Worm (Caenorhabditis elegans) whole organism, L1 larva: ENCODE results near the gene T16G12.13.

Experiments
- C16A3.4 ChIP-seq: fragments of 150-350 bp; optimal IDR thresholded peaks from 2 replicates; lab custom pipeline; 2014; ENCODE audit warnings: missing biosample characterization, missing genetic modification characterization
- F16B12.6 ChIP-seq: fragments of 150-350 bp; optimal IDR thresholded peaks from 2 replicates; lab custom pipeline; 2014; ENCODE audit warnings: missing biosample characterization, missing genetic modification characterization
- Y116A8C.19 ChIP-seq: sonication (generic microtip); optimal IDR thresholded peaks from 2 replicates; lab custom pipeline; 2016; ENCODE audit warnings: missing compliant biosample characterization, missing genetic modification characterization, borderline replicate concordance
- alr-1 ChIP-seq: fragments of 200-800 bp; sonication (Bioruptor generic); optimal IDR thresholded peaks from 2 replicates; lab custom pipeline; 2018; ENCODE audit warnings: borderline replicate concordance, mild to moderate bottlenecking, missing genetic modification characterization, missing compliant biosample characterization
- ama-1 ChIP-seq: fragments of 150-350 bp; optimal IDR thresholded peaks from 2 replicates; lab custom pipeline; 2014
- ceh-63 ChIP-seq: fragments of 200-800 bp; sonication (Bioruptor generic); optimal IDR thresholded peaks from 2 replicates; lab custom pipeline; 2018; ENCODE audit warnings: mild to moderate bottlenecking, missing genetic modification characterization, missing compliant biosample characterization
- ceh-82 ChIP-seq, 3 experiments: fragments of 150-350 bp in 1 of 3; sonication (generic microtip) in 2 of 3; optimal IDR thresholded peaks; 2 replicates each; lab custom pipeline; 2014 to 2017; ENCODE audit warnings: missing biosample characterization in 3 of 3, missing genetic modification characterization in 3 of 3
- dpl-1 ChIP-seq, 3 experiments: fragments of 150-350 bp in 2 of 3; sonication (generic microtip) in 1 of 3; optimal IDR thresholded peaks; 2 replicates each; lab custom pipeline; 2014 to 2017; ENCODE audit warnings: missing biosample characterization in 3 of 3, missing genetic modification characterization in 3 of 3, missing genetic modification reagents in 3 of 3
- dsc-1 ChIP-seq: sonication (generic microtip); optimal IDR thresholded peaks from 2 replicates; lab custom pipeline; 2016; ENCODE audit warnings: mild to moderate bottlenecking, missing genetic modification characterization, missing compliant biosample characterization
- efl-1 ChIP-seq, 4 experiments: fragments of 150-350 bp; optimal IDR thresholded peaks in 3 of 4; peaks in 1 of 4; 1 replicate in 1 of 4; 2 replicates in 3 of 4; lab custom pipeline; 2014; ENCODE audit warnings: missing biosample characterization in 2 of 4, missing genetic modification characterization in 2 of 4, missing genetic modification reagents in 2 of 4
- egl-13 ChIP-seq: sonication (generic microtip); optimal IDR thresholded peaks from 2 replicates; lab custom pipeline; 2016; ENCODE audit warnings: missing genotype, missing genetic modification reagents, missing genetic modification characterization, missing compliant biosample characterization
- egl-27 ChIP-seq, 2 experiments: fragments of 150-350 bp in 1 of 2; sonication (generic microtip); optimal IDR thresholded peaks; 3 replicates each; lab custom pipeline; 2017 to 2018; ENCODE audit warnings: missing biosample characterization in 2 of 2, missing genetic modification characterization in 2 of 2, missing genetic modification reagents in 2 of 2
- elt-2 ChIP-seq: sonication (generic microtip); optimal IDR thresholded peaks from 2 replicates; lab custom pipeline; 2016; ENCODE audit warnings: missing genetic modification characterization, mild to moderate bottlenecking, inconsistent platforms, missing compliant biosample characterization, missing genetic modification reagents
- ets-5 ChIP-seq: fragments of 200-800 bp; sonication (Bioruptor generic); IDR thresholded peaks from 2 replicates; pipeline ENCODE4 v1.3.6; 2022; ENCODE audit warnings: missing genetic modification characterization, missing compliant biosample characterization
- fkh-8 ChIP-seq: sonication (generic microtip); optimal IDR thresholded peaks from 2 replicates; lab custom pipeline; 2016; ENCODE audit warnings: mild to moderate bottlenecking, missing genetic modification characterization, missing compliant biosample characterization
- fos-1 ChIP-seq: fragments of 150-350 bp; optimal IDR thresholded peaks from 2 replicates; lab custom pipeline; 2014; ENCODE audit warnings: missing biosample characterization, missing genetic modification characterization
- hlh-17 ChIP-seq: fragments of 200-800 bp; sonication (Bioruptor generic); optimal IDR thresholded peaks from 2 replicates; lab custom pipeline; 2018; ENCODE audit warnings: missing genetic modification characterization, mild to moderate bottlenecking, missing compliant biosample characterization, moderate library complexity, borderline replicate concordance
- hlh-4 ChIP-seq: sonication (generic microtip); optimal IDR thresholded peaks from 2 replicates; lab custom pipeline; 2016; ENCODE audit warnings: mild to moderate bottlenecking, missing genetic modification characterization, missing compliant biosample characterization
- hpl-2 ChIP-seq: fragments of 150-350 bp; optimal IDR thresholded peaks from 2 replicates; lab custom pipeline; 2014; ENCODE audit warnings: missing biosample characterization, missing genetic modification reagents, missing genetic modification characterization
- irx-1 ChIP-seq: sonication (generic microtip); optimal IDR thresholded peaks from 2 replicates; lab custom pipeline; 2016; ENCODE audit warnings: missing genetic modification characterization, missing compliant biosample characterization
- isw-1 ChIP-seq: fragments of 200-800 bp; sonication (Bioruptor generic); IDR thresholded peaks from 2 replicates; pipeline ENCODE4 v1.3.6; 2022; ENCODE audit warnings: missing genetic modification characterization, missing compliant biosample characterization
- lin-39 ChIP-seq: fragments of 150-350 bp; optimal IDR thresholded peaks from 2 replicates; lab custom pipeline; 2014; ENCODE audit warnings: missing biosample characterization, missing genetic modification reagents, missing genetic modification characterization
- lir-3 ChIP-seq: sonication (generic microtip); optimal IDR thresholded peaks from 2 replicates; lab custom pipeline; 2016; ENCODE audit warnings: mild to moderate bottlenecking, missing genetic modification characterization, moderate library complexity, missing compliant biosample characterization; ENCODE audit not compliant: poor library complexity
- mab-9 ChIP-seq: fragments of 200-800 bp; sonication (Bioruptor generic); IDR thresholded peaks from 2 replicates; pipeline ENCODE4 v1.3.6; 2022; ENCODE audit warnings: missing genetic modification reagents, missing genetic modification characterization, missing compliant biosample characterization
- nhr-20 ChIP-seq: sonication (generic microtip); optimal IDR thresholded peaks from 2 replicates; lab custom pipeline; 2016; ENCODE audit warnings: mild to moderate bottlenecking, missing genetic modification characterization, missing compliant biosample characterization
- nhr-237 ChIP-seq: fragments of 150-350 bp; optimal IDR thresholded peaks from 2 replicates; lab custom pipeline; 2014; ENCODE audit warnings: missing biosample characterization, missing genetic modification characterization
- nhr-47 ChIP-seq: sonication (generic microtip); optimal IDR thresholded peaks from 2 replicates; lab custom pipeline; 2016; ENCODE audit warnings: mild to moderate bottlenecking, missing genetic modification characterization, moderate library complexity, missing compliant biosample characterization
- nhr-77 ChIP-seq: fragments of 150-350 bp; optimal IDR thresholded peaks from 2 replicates; lab custom pipeline; 2014; ENCODE audit warnings: missing biosample characterization, missing genetic modification characterization
- nhr-84 ChIP-seq: sonication (generic microtip); optimal IDR thresholded peaks from 2 replicates; lab custom pipeline; 2017; ENCODE audit warnings: missing biosample characterization, missing genetic modification characterization
- nhr-85 ChIP-seq: sonication (generic microtip); peaks from one replicate; lab custom pipeline; 2016; ENCODE audit warnings: missing genetic modification characterization, inconsistent platforms, missing compliant biosample characterization
- pag-3 ChIP-seq: sonication (generic microtip); optimal IDR thresholded peaks from 2 replicates; lab custom pipeline; 2017; ENCODE audit warnings: missing genetic modification characterization, mild to moderate bottlenecking, missing compliant biosample characterization, antibody characterized with exemption, borderline replicate concordance; ENCODE audit not compliant: insufficient read depth
- snu-23 ChIP-seq: sonication (generic microtip); optimal IDR thresholded peaks from 2 replicates; lab custom pipeline; 2016; ENCODE audit warnings: missing genetic modification characterization, missing compliant biosample characterization
- sox-4 ChIP-seq: sonication (generic microtip); optimal IDR thresholded peaks from 2 replicates; lab custom pipeline; 2016; ENCODE audit warnings: missing genetic modification characterization, missing compliant biosample characterization
- sptf-1 ChIP-seq: fragments of 150-350 bp; optimal IDR thresholded peaks from 2 replicates; lab custom pipeline; 2014; ENCODE audit warnings: missing biosample characterization, missing genetic modification characterization
- sup-37 ChIP-seq: fragments of 200-800 bp; sonication (Bioruptor generic); optimal IDR thresholded peaks from 2 replicates; lab custom pipeline; 2018; ENCODE audit warnings: mild to moderate bottlenecking, missing genetic modification characterization, missing compliant biosample characterization
- swsn-7 ChIP-seq: sonication (generic microtip); optimal IDR thresholded peaks from 2 replicates; lab custom pipeline; 2016; ENCODE audit warnings: missing genetic modification characterization, missing compliant biosample characterization
- tbx-2 ChIP-seq: sonication (generic microtip); optimal IDR thresholded peaks from 2 replicates; lab custom pipeline; 2016; ENCODE audit warnings: missing genetic modification characterization, missing compliant biosample characterization
- tlp-1 ChIP-seq: fragments of 150-350 bp; optimal IDR thresholded peaks from 2 replicates; lab custom pipeline; 2014; ENCODE audit warnings: missing biosample characterization, missing genetic modification characterization
- unc-30 ChIP-seq: sonication (generic microtip); optimal IDR thresholded peaks from 2 replicates; lab custom pipeline; 2017; ENCODE audit warnings: missing biosample characterization, missing genetic modification characterization
- unc-86 ChIP-seq: sonication (generic microtip); optimal IDR thresholded peaks from 2 replicates; lab custom pipeline; 2016; ENCODE audit warnings: missing genetic modification characterization, missing compliant biosample characterization
- unc-98 ChIP-seq: fragments of 200-800 bp; sonication (Bioruptor generic); IDR thresholded peaks from 2 replicates; pipeline ENCODE4 v1.3.6; 2022; ENCODE audit warnings: missing genetic modification characterization, missing compliant biosample characterization
- xbp-1 ChIP-seq: sonication (generic microtip); optimal IDR thresholded peaks from 2 replicates; lab custom pipeline; 2016; ENCODE audit warnings: missing genetic modification characterization, missing compliant biosample characterization
- zag-1 ChIP-seq: fragments of 150-350 bp; optimal IDR thresholded peaks from 2 replicates; lab custom pipeline; 2014; ENCODE audit warnings: missing biosample characterization, missing genetic modification characterization
- ztf-11 ChIP-seq, 2 experiments: sonication (generic microtip); optimal IDR thresholded peaks; 2 replicates each; lab custom pipeline; 2016 to 2017; ENCODE audit warnings: missing genetic modification characterization in 2 of 2, missing biosample characterization in 1 of 2, missing compliant biosample characterization in 1 of 2
- ztf-4 ChIP-seq: fragments of 150-350 bp; optimal IDR thresholded peaks from 2 replicates; lab custom pipeline; 2014; ENCODE audit warnings: missing biosample characterization, missing genetic modification characterization

Gene T16G12.13

ce11 chrIII:10056033-10056432 is 4.6 kb upstream of the T16G12.13 start, which contains the start of gene T16G12.10:
TSS of gene T16G12.10 (minus strand) at chrIII:10056133.
- TF ChIP-seq hpl-2 (GFP tag; lab: Kevin White, UChicago) (no peak), mab-9 (no peak), hlh-4 (tag; lab: Kevin White, UChicago) (no peak), swsn-7 (no peak), nhr-237 (tag; lab: Kevin White, UChicago) (no peak), isw-1 (GFP tag; lab: Robert Waterston, UW) (no peak), fos-1 (tag; lab: Kevin White, UChicago) (no peak), fkh-8 (tag; lab: Kevin White, UChicago) (no peak), elt-2 (no peak), ceh-63 (GFP tag; lab: Kevin White, UChicago) (no peak), ztf-4 (tag; lab: Kevin White, UChicago) (no peak), sup-37 (GFP tag; lab: Kevin White, UChicago) (no peak), efl-1 (optimal IDR thresholded peaks at IDR 0.05; lab: Kevin White, UChicago) (no peak), efl-1 (GFP tag; optimal IDR thresholded peaks at IDR 0.05 in 1 of 2; lab: Kevin White, UChicago) (no peak)

- no peak for TF ChIP-seq egl-13 (tag; lab: Kevin White, UChicago)
Measured at ce11 chrIII:10057518-10057917, 3.1 kb upstream of the T16G12.13 start, which contains the start of gene T16G12.4. TSS of gene T16G12.4 (plus strand) at chrIII:10057818.

- TF ChIP-seq hlh-17 (GFP tag; lab: Kevin White, UChicago) = no peak
Measured at ce11 chrIII:10059002-10059401, 1.7 kb upstream of the T16G12.13 start, which contains the start of gene T16G12.8. TSS of gene T16G12.8 (plus strand) at chrIII:10059302.

- TF ChIP-seq ceh-82 (tag; optimal IDR thresholded peaks at IDR 0.05; lab: Kevin White, UChicago) (peak in 2 of 3 experiments; percentile 26 to 39), lin-39 (no peak), pag-3 (tag; lab: Kevin White, UChicago) (no peak), fkh-8 (tag; lab: Kevin White, UChicago) (peak; percentile 40), tlp-1 (no peak), dsc-1 (tag; lab: Kevin White, UChicago) (peak; percentile 79), alr-1 (tag; lab: Kevin White, UChicago) (no peak), unc-30 (tag; lab: Kevin White, UChicago) (no peak), hlh-17 (GFP tag; lab: Kevin White, UChicago) (no peak), sptf-1 (tag; lab: Kevin White, UChicago) (no peak), nhr-47 (tag; lab: Kevin White, UChicago) (peak; percentile 80), dpl-1 (GFP tag; optimal IDR thresholded peaks at IDR 0.05; lab: Kevin White, UChicago) (peak; percentile 22 to 56 (median 55)), hlh-4 (tag; lab: Kevin White, UChicago) (no peak), nhr-84 (tag; lab: Kevin White, UChicago) (no peak), nhr-77 (peak; percentile 21), snu-23 (GFP tag; lab: Kevin White, UChicago) (no peak), F16B12.6 (tag; lab: Kevin White, UChicago) (peak; percentile 14), C16A3.4 (tag; lab: Kevin White, UChicago) (peak; percentile 1), hpl-2 (GFP tag; lab: Kevin White, UChicago) (no peak), ama-1 (no peak), ztf-11 (tag; optimal IDR thresholded peaks at IDR 0.05; lab: Kevin White, UChicago) (peak in 1 of 2 experiments; percentile 89), sup-37 (GFP tag; lab: Kevin White, UChicago) (peak; percentile 36), sox-4 (tag; lab: Kevin White, UChicago) (peak; percentile 82), ets-5 (GFP tag; lab: Robert Waterston, UW) (no peak), Y116A8C.19 (peak; percentile 48), lir-3 (tag; lab: Kevin White, UChicago) (peak; percentile 92), zag-1 (tag; lab: Kevin White, UChicago) (no peak), nhr-20 (tag; lab: Kevin White, UChicago) (peak; percentile 75), unc-98 (GFP tag; lab: Robert Waterston, UW) (peak; percentile 54; the same call in 1 of the 2 replicates), mab-9 (no peak), unc-86 (tag; lab: Kevin White, UChicago) (peak; percentile 60), nhr-85 (peak; percentile 92), irx-1 (peak; percentile 90), egl-27 (tag; optimal IDR thresholded peaks at IDR 0.05; lab: Kevin White, UChicago) (no peak), xbp-1 (tag; lab: Kevin White, UChicago) (peak; percentile 76), tbx-2 (tag; lab: Kevin White, UChicago) (peak; percentile 80)
Measured at ce11 chrIII:10064140-10064539, 3.5 kb downstream of the T16G12.13 start, which contains the start of gene ekl-6. TSS of gene ekl-6 (plus strand) at chrIII:10064404.
